Worm (Caenorhabditis elegans) whole organism, midembryonic: ENCODE results near the gene srh-252.

Experiments
- T22C8.4 ChIP-seq: fragments of 200-800 bp; sonication (Bioruptor generic); IDR thresholded peaks from 2 replicates; pipeline ENCODE4 v1.3.6; 2022; ENCODE audit warnings: missing genetic modification characterization, missing compliant biosample characterization
- flt-1 ChIP-seq: fragments of 200-800 bp; sonication (Bioruptor generic); IDR thresholded peaks from 2 replicates; pipeline ENCODE4 v1.3.6; 2022; ENCODE audit warnings: missing genetic modification characterization, missing compliant biosample characterization
- klf-2 ChIP-seq: fragments of 200-800 bp; sonication (Bioruptor generic); conservative IDR thresholded peaks from 2 replicates; pipeline ENCODE4 v1.3.6; 2022; ENCODE audit warnings: missing genetic modification reagents, missing genetic modification characterization, missing compliant biosample characterization
- tab-1 ChIP-seq: fragments of 200-800 bp; sonication (Bioruptor generic); IDR thresholded peaks from 2 replicates; pipeline ENCODE4 v1.3.6; 2022; ENCODE audit warnings: missing genetic modification characterization, missing compliant biosample characterization
- ztf-23 ChIP-seq: fragments of 200-800 bp; sonication (Bioruptor generic); IDR thresholded peaks from 2 replicates; pipeline ENCODE4 v1.3.6; 2022; ENCODE audit warnings: missing genetic modification reagents, missing genetic modification characterization, missing compliant biosample characterization
- ztf-29 ChIP-seq: fragments of 200-800 bp; sonication (Bioruptor generic); IDR thresholded peaks from 2 replicates; pipeline ENCODE4 v1.3.6; 2022; ENCODE audit warnings: missing genetic modification reagents, missing genetic modification characterization, missing compliant biosample characterization

- TF ChIP-seq T22C8.4 (GFP tag; lab: Robert Waterston, UW) (no peak), klf-2 (no peak), flt-1 (no peak), ztf-29 (GFP tag; lab: Robert Waterston, UW) (no peak), ztf-23 (GFP tag; lab: Robert Waterston, UW) (no peak), tab-1 (GFP tag; lab: Robert Waterston, UW) (no peak)
Observed at ce11 chrV:17261385-17261784, 38.2 kb upstream of the srh-252 start.
